Fruit fly (Drosophila melanogaster): ENCODE results near the gene CG4914.

DNA sequence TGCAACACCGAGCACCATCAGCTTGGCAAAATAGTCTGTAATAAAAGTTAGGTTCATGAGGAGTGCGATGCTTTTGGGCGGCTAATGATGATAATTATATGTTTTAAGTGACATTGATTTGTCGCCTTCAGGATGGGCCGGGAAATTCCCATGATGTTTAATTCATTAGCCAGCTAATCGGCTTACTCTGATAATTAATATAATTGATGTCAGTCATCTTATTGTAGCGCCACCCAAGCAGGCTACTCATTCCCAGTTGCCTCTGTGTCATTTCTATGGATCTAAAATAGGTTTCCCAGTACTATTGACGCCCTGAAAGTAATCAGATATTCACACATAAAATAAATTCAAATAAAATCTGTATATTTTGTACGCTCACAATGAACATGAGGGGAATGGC lies 27.2 kb upstream of the CG4914 start, which contains the start of gene CG13476:
- TF ChIP-seq usp (GFP tag; optimal IDR thresholded peaks at IDR 0.05) (no peak), pan (optimal IDR thresholded peaks at IDR 0.05) (no peak), CG8478 (optimal IDR thresholded peaks at IDR 0.05) (no peak)

Measured in whole organism.